Worm (Caenorhabditis elegans) whole organism, L3 larva: Measurements from ENCODE around the gene wdfy-3.

Source experiments
- ceh-16 ChIP-seq: sonication (generic microtip); optimal IDR thresholded peaks from 2 replicates; lab custom pipeline; 2017; ENCODE audit warnings: missing biosample characterization, missing genetic modification characterization
- ceh-28 ChIP-seq: fragments of 150-350 bp; optimal IDR thresholded peaks from 2 replicates; lab custom pipeline; 2014; ENCODE audit warnings: missing biosample characterization, missing genetic modification reagents, missing genetic modification characterization
- daf-12 ChIP-seq: fragments of 150-350 bp; optimal IDR thresholded peaks from 2 replicates; lab custom pipeline; 2014; ENCODE audit warnings: missing biosample characterization, missing genetic modification reagents, missing genetic modification characterization
- elt-3 ChIP-seq, 3 experiments: fragments of 150-350 bp in 1 of 3; sonication (generic microtip) in 2 of 3; optimal IDR thresholded peaks; 2 replicates in 2 of 3; 4 replicates in 1 of 3; lab custom pipeline; 2014 to 2017; ENCODE audit warnings: missing biosample characterization in 3 of 3, missing genetic modification characterization in 3 of 3
- fos-1 ChIP-seq: fragments of 150-350 bp; optimal IDR thresholded peaks from 2 replicates; lab custom pipeline; 2014; ENCODE audit warnings: missing biosample characterization, missing genetic modification characterization
- lin-39 ChIP-seq: fragments of 150-350 bp; optimal IDR thresholded peaks from 2 replicates; lab custom pipeline; 2018; ENCODE audit warnings: missing biosample characterization, missing genetic modification reagents, missing genetic modification characterization
- nhr-11 ChIP-seq: fragments of 150-350 bp; optimal IDR thresholded peaks from 2 replicates; lab custom pipeline; 2014; ENCODE audit warnings: missing biosample characterization, missing genetic modification characterization
- nhr-28 ChIP-seq: fragments of 150-350 bp; optimal IDR thresholded peaks from 2 replicates; lab custom pipeline; 2014; ENCODE audit warnings: missing biosample characterization, missing genetic modification characterization
- sea-2 ChIP-seq: fragments of 150-350 bp; sonication (generic microtip); optimal IDR thresholded peaks from 4 replicates; lab custom pipeline; 2014; ENCODE audit warnings: missing biosample characterization, missing genetic modification reagents, missing genetic modification characterization
- skn-1 ChIP-seq: fragments of 150-350 bp; optimal IDR thresholded peaks from 2 replicates; lab custom pipeline; 2014; ENCODE audit warnings: missing biosample characterization, missing genetic modification characterization
- snpc-4 ChIP-seq: fragments of 150-350 bp; optimal IDR thresholded peaks from 2 replicates; lab custom pipeline; 2014; ENCODE audit warnings: missing biosample characterization, missing genetic modification characterization
- ztf-11 ChIP-seq: fragments of 150-350 bp; optimal IDR thresholded peaks from 2 replicates; lab custom pipeline; 2014; ENCODE audit warnings: missing biosample characterization, missing genetic modification characterization

DNA sequence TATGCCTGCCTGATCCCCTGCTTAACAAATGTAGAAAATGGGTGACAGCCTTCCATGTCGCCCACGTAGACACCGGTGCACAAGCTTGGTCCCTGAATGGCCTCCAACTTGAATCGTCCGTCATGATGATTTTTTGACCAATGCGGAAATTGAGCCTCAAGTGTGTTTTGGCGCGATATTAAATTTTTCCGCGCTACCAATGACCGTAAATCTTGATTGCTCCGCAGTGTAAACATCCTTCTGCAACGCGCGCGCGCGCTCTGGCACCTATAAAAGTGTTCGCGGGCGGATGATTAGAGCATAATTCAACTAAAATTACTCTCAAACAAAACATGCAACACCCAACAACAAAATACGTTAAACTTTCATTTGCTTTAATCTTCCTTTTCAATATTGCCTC, 66.5 kb downstream of the wdfy-3 start, which contains the start of gene idpp-7:
- TF ChIP-seq nhr-11 (no peak), elt-3 (tag; optimal IDR thresholded peaks at IDR 0.05; lab: Kevin White, UChicago) (no peak), skn-1 (tag; lab: Kevin White, UChicago) (no peak), nhr-28 (tag; lab: Kevin White, UChicago) (no peak), daf-12 (tag; lab: Kevin White, UChicago) (no peak), snpc-4 (tag; lab: Kevin White, UChicago) (no peak), fos-1 (tag; lab: Kevin White, UChicago) (no peak), sea-2 (GFP tag; lab: Kevin White, UChicago) (no peak), lin-39 (no peak), ceh-28 (tag; lab: Kevin White, UChicago) (no peak), ceh-16 (no peak), ztf-11 (no peak)
